Worm (Caenorhabditis elegans): ENCODE results near the gene Y38F1A.7.

DNA sequence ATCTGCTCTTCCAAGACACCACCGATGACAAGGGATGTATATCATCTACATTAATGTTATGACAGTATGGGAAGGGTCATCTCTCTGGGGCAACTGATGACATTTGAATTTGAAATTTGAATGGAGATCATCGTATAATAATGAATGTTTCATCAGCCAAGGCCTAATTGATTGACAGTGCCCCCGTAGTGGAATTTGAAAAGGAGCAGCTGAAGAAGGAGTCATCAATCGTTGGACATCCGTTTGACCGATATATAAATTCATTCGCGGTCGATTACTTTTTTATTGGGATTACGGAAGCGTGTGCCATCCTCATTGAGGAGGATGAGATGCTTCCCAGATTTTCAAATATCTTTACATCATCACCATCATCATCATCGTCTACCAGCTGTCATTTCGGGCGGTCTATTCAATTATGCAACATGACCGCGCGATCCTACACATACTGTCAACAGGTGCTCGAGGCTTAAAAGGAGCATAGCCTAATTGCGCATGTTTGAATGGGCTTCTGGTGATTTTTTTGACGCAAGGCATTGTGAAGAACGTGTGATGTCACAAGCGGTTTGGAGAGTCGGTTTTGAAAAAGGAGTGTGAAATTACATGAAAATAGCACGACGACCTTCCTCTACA is 6.5 kb downstream of the Y38F1A.7 start:
- no peak for TF ChIP-seq him-1 (tag; optimal IDR thresholded peaks at IDR 0.05)
- TF ChIP-seq dao-5 (tag; optimal IDR thresholded peaks at IDR 0.05), result no peak
- no peak for TF ChIP-seq W03F9.2 (tag; optimal IDR thresholded peaks at IDR 0.05)
